Worm (Caenorhabditis elegans) whole organism, L2 larva: ENCODE data around the gene srw-44.

Source experiments
- F13H6.1 ChIP-seq: sonication (generic microtip); optimal IDR thresholded peaks from 2 replicates; lab custom pipeline; 2016; ENCODE audit warnings: missing genetic modification characterization, missing compliant biosample characterization
- R02D3.7 ChIP-seq: fragments of 150-350 bp; optimal IDR thresholded peaks from 2 replicates; lab custom pipeline; 2014; ENCODE audit warnings: missing biosample characterization, missing genetic modification characterization
- ZK546.5 ChIP-seq: sonication (generic microtip); optimal IDR thresholded peaks from 2 replicates; lab custom pipeline; 2017; ENCODE audit warnings: missing biosample characterization, missing genetic modification characterization
- alr-1 ChIP-seq: fragments of 150-350 bp; optimal IDR thresholded peaks from 2 replicates; lab custom pipeline; 2014; ENCODE audit warnings: missing biosample characterization, missing genetic modification characterization
- ama-1 ChIP-seq: fragments of 150-350 bp; optimal IDR thresholded peaks from 2 replicates; lab custom pipeline; 2018; ENCODE audit warnings: inconsistent platforms
- blmp-1 ChIP-seq: sonication (generic microtip); optimal IDR thresholded peaks from 2 replicates; lab custom pipeline; 2017; ENCODE audit warnings: missing genetic modification characterization, mild to moderate bottlenecking, missing compliant biosample characterization, antibody characterized with exemption, moderate library complexity; ENCODE audit not compliant: insufficient read depth
- ceh-16 ChIP-seq: fragments of 150-350 bp; optimal IDR thresholded peaks from 2 replicates; lab custom pipeline; 2014; ENCODE audit warnings: missing biosample characterization, missing genetic modification characterization
- crh-2 ChIP-seq: sonication (generic microtip); optimal IDR thresholded peaks from 2 replicates; lab custom pipeline; 2017; ENCODE audit warnings: missing biosample characterization, missing genetic modification characterization
- dmd-4 ChIP-seq: sonication (generic microtip); optimal IDR thresholded peaks from 2 replicates; lab custom pipeline; 2017; ENCODE audit warnings: missing biosample characterization, missing genetic modification characterization
- egl-27 ChIP-seq: sonication (generic microtip); optimal IDR thresholded peaks from 3 replicates; lab custom pipeline; 2017; ENCODE audit warnings: missing biosample characterization, missing genetic modification reagents, missing genetic modification characterization
- elt-1 ChIP-seq: fragments of 150-350 bp; optimal IDR thresholded peaks from 2 replicates; lab custom pipeline; 2014; ENCODE audit warnings: missing biosample characterization, missing genetic modification characterization
- elt-3 ChIP-seq: sonication (generic microtip); optimal IDR thresholded peaks from 2 replicates; lab custom pipeline; 2017; ENCODE audit warnings: missing biosample characterization, missing genetic modification characterization
- lin-11 ChIP-seq: fragments of 150-350 bp; sonication (generic microtip); optimal IDR thresholded peaks from 2 replicates; lab custom pipeline; 2014; ENCODE audit warnings: missing biosample characterization, missing genetic modification characterization, inconsistent platforms, mixed read lengths
- lin-13 ChIP-seq: fragments of 150-350 bp; optimal IDR thresholded peaks from 2 replicates; lab custom pipeline; 2014; ENCODE audit warnings: missing biosample characterization, missing genetic modification reagents, missing genetic modification characterization
- lin-39 ChIP-seq: fragments of 150-350 bp; optimal IDR thresholded peaks from 2 replicates; lab custom pipeline; 2014; ENCODE audit warnings: missing biosample characterization, missing genetic modification reagents, missing genetic modification characterization
- lsy-2 ChIP-seq, 2 experiments: fragments of 150-350 bp in 1 of 2; sonication (generic microtip) in 1 of 2; optimal IDR thresholded peaks; 2 replicates each; lab custom pipeline; 2014 to 2017; ENCODE audit warnings: missing biosample characterization in 2 of 2, missing genetic modification characterization in 2 of 2
- mbf-1 ChIP-seq: sonication (generic microtip); optimal IDR thresholded peaks from 2 replicates; lab custom pipeline; 2017; ENCODE audit warnings: missing biosample characterization, missing genetic modification characterization
- nhr-10 ChIP-seq: sonication (generic microtip); optimal IDR thresholded peaks from 2 replicates; lab custom pipeline; 2017; ENCODE audit warnings: missing biosample characterization, missing genetic modification characterization
- nhr-11 ChIP-seq: fragments of 150-350 bp; optimal IDR thresholded peaks from 2 replicates; lab custom pipeline; 2014; ENCODE audit warnings: missing biosample characterization, missing genetic modification characterization
- nhr-12 ChIP-seq: fragments of 150-350 bp; optimal IDR thresholded peaks from 2 replicates; lab custom pipeline; 2014; ENCODE audit warnings: missing biosample characterization, missing genetic modification characterization
- nhr-129 ChIP-seq: fragments of 150-350 bp; optimal IDR thresholded peaks from 2 replicates; lab custom pipeline; 2014; ENCODE audit warnings: missing biosample characterization, missing genetic modification characterization
- nhr-21 ChIP-seq: fragments of 150-350 bp; optimal IDR thresholded peaks from 2 replicates; lab custom pipeline; 2014; ENCODE audit warnings: missing biosample characterization, missing genetic modification characterization
- nhr-237 ChIP-seq: fragments of 150-350 bp; optimal IDR thresholded peaks from 2 replicates; lab custom pipeline; 2014; ENCODE audit warnings: missing biosample characterization, missing genetic modification characterization
- nhr-25 ChIP-seq: fragments of 150-350 bp; sonication (generic microtip); optimal IDR thresholded peaks from 3 replicates; lab custom pipeline; 2014; ENCODE audit warnings: missing biosample characterization, missing genetic modification characterization
- nhr-6 ChIP-seq: fragments of 150-350 bp; optimal IDR thresholded peaks from 2 replicates; lab custom pipeline; 2014; ENCODE audit warnings: missing biosample characterization, missing genetic modification characterization
- nhr-77 ChIP-seq: fragments of 150-350 bp; optimal IDR thresholded peaks from 2 replicates; lab custom pipeline; 2014; ENCODE audit warnings: missing biosample characterization, missing genetic modification characterization
- peb-1 ChIP-seq: fragments of 150-350 bp; optimal IDR thresholded peaks from 2 replicates; lab custom pipeline; 2014; ENCODE audit warnings: missing biosample characterization, missing genetic modification characterization
- sem-4 ChIP-seq: fragments of 150-350 bp; optimal IDR thresholded peaks from 2 replicates; lab custom pipeline; 2014; ENCODE audit warnings: missing biosample characterization, missing genetic modification reagents, missing genetic modification characterization
- snpc-4 ChIP-seq: fragments of 150-350 bp; optimal IDR thresholded peaks from 2 replicates; lab custom pipeline; 2014; ENCODE audit warnings: missing biosample characterization, missing genetic modification characterization
- unc-39 ChIP-seq: fragments of 150-350 bp; optimal IDR thresholded peaks from 2 replicates; lab custom pipeline; 2014; ENCODE audit warnings: missing biosample characterization, missing genetic modification characterization
- unc-55 ChIP-seq: fragments of 150-350 bp; sonication (generic microtip); optimal IDR thresholded peaks from 3 replicates; lab custom pipeline; 2014; ENCODE audit warnings: missing biosample characterization, missing genetic modification reagents, missing genetic modification characterization
- unc-62 ChIP-seq: fragments of 150-350 bp; optimal IDR thresholded peaks from 2 replicates; lab custom pipeline; 2014; ENCODE audit warnings: missing biosample characterization, missing genetic modification reagents, missing genetic modification characterization
- zag-1 ChIP-seq: fragments of 150-350 bp; optimal IDR thresholded peaks from 2 replicates; lab custom pipeline; 2014; ENCODE audit warnings: missing biosample characterization, missing genetic modification characterization
- ztf-1 ChIP-seq: fragments of 200-800 bp; sonication (Bioruptor generic); conservative IDR thresholded peaks from 2 replicates; pipeline ENCODE4 v1.3.6; 2022; ENCODE audit warnings: missing genetic modification characterization, missing compliant biosample characterization
- ztf-11 ChIP-seq: sonication (generic microtip); optimal IDR thresholded peaks from 2 replicates; lab custom pipeline; 2017; ENCODE audit warnings: missing biosample characterization, missing genetic modification characterization
- ztf-4 ChIP-seq: fragments of 150-350 bp; optimal IDR thresholded peaks from 2 replicates; lab custom pipeline; 2014; ENCODE audit warnings: missing biosample characterization, missing genetic modification characterization

Gene srw-44

ce11 chrV:16695499-16695898, 15.4 kb downstream of the srw-44 start:
- no peak for TF ChIP-seq ztf-4
- no peak for TF ChIP-seq unc-55 (GFP tag; lab: Kevin White, UChicago)
- no peak for TF ChIP-seq lin-13 (GFP tag; lab: Kevin White, UChicago)
- no peak for TF ChIP-seq nhr-12 (tag; lab: Kevin White, UChicago)
- no peak for TF ChIP-seq blmp-1
- no peak for TF ChIP-seq ztf-11 (tag; lab: Kevin White, UChicago)
- TF ChIP-seq ama-1 (lab: Kevin White, UChicago): no peak
- TF ChIP-seq elt-3 (tag; lab: Kevin White, UChicago): no peak
- no peak for TF ChIP-seq egl-27

ce11 chrV:16697178-16697577, 17.1 kb downstream of the srw-44 start, which contains the start of gene srw-41:
Gene srw-41, plus strand, starts transcription at chrV:16697478.
- no peak for TF ChIP-seq nhr-25
- TF ChIP-seq dmd-4 (tag; lab: Kevin White, UChicago): no peak
- no peak for TF ChIP-seq crh-2 (tag; lab: Kevin White, UChicago)
- no peak for TF ChIP-seq ama-1 (lab: Kevin White, UChicago)
- no peak for TF ChIP-seq nhr-10 (tag; lab: Kevin White, UChicago)
- no peak for TF ChIP-seq sem-4 (tag; lab: Kevin White, UChicago)
- no peak for TF ChIP-seq ZK546.5 (tag; lab: Kevin White, UChicago)
- no peak for TF ChIP-seq nhr-21 (tag; lab: Kevin White, UChicago)
- no peak for TF ChIP-seq lin-39 (tag; lab: Kevin White, UChicago)
- no peak for TF ChIP-seq unc-39 (tag; lab: Kevin White, UChicago)
- TF ChIP-seq unc-55 (GFP tag; lab: Kevin White, UChicago): no peak

ce11 chrV:16699752-16700259, 19.7 kb downstream of the srw-44 start, which contains the start of gene Y70C5C.1:
Gene Y70C5C.1, plus strand, starts transcription at chrV:16700209.
- TF ChIP-seq lin-13 (GFP tag; lab: Kevin White, UChicago) (no peak), ztf-1 (GFP tag; lab: Robert Waterston, UW) (no peak), lin-11 (tag; lab: Kevin White, UChicago) (no peak), unc-55 (GFP tag; lab: Kevin White, UChicago) (no peak), R02D3.7 (tag; lab: Kevin White, UChicago) (no peak), nhr-237 (tag; lab: Kevin White, UChicago) (no peak), nhr-21 (tag; lab: Kevin White, UChicago) (no peak), F13H6.1 (no peak), peb-1 (tag; lab: Kevin White, UChicago) (no peak), ztf-11 (tag; lab: Kevin White, UChicago) (no peak), nhr-6 (no peak), nhr-12 (tag; lab: Kevin White, UChicago) (no peak), nhr-77 (tag; lab: Kevin White, UChicago) (no peak), nhr-11 (no peak), zag-1 (tag; lab: Kevin White, UChicago) (no peak), alr-1 (tag; lab: Kevin White, UChicago) (no peak)

ce11 chrV:16706549-16706948, 26.5 kb downstream of the srw-44 start, which contains the start of gene clec-9:
Gene clec-9, minus strand, starts transcription at chrV:16706649.
- TF ChIP-seq ztf-1 (GFP tag; lab: Robert Waterston, UW): no peak
- no peak for TF ChIP-seq unc-62 (GFP tag; lab: Kevin White, UChicago)
- no peak for TF ChIP-seq sem-4 (tag; lab: Kevin White, UChicago)
- TF ChIP-seq alr-1 (tag; lab: Kevin White, UChicago): no peak
- no peak for TF ChIP-seq R02D3.7 (tag; lab: Kevin White, UChicago)
- no peak for TF ChIP-seq snpc-4 (tag; lab: Kevin White, UChicago)
- no peak for TF ChIP-seq ceh-16 (tag; lab: Kevin White, UChicago)
- no peak for TF ChIP-seq elt-1 (tag; lab: Kevin White, UChicago)
- TF ChIP-seq lin-39 (tag; lab: Kevin White, UChicago): no peak
- TF ChIP-seq nhr-11: no peak
- TF ChIP-seq mbf-1 (tag; lab: Kevin White, UChicago): no peak

ce11 chrV:16713797-16714196, 33.7 kb downstream of the srw-44 start:
- TF ChIP-seq unc-62 (GFP tag; lab: Kevin White, UChicago) (no peak), ceh-16 (tag; lab: Kevin White, UChicago) (no peak), lin-39 (tag; lab: Kevin White, UChicago) (no peak), nhr-129 (tag; lab: Kevin White, UChicago) (no peak), nhr-237 (tag; lab: Kevin White, UChicago) (no peak), snpc-4 (tag; lab: Kevin White, UChicago) (no peak), nhr-77 (tag; lab: Kevin White, UChicago) (no peak), unc-55 (GFP tag; lab: Kevin White, UChicago) (no peak), lin-13 (GFP tag; lab: Kevin White, UChicago) (no peak), lsy-2 (tag; optimal IDR thresholded peaks at IDR 0.05; lab: Kevin White, UChicago) (no peak), crh-2 (tag; lab: Kevin White, UChicago) (no peak), ztf-1 (GFP tag; lab: Robert Waterston, UW) (no peak), nhr-6 (no peak), lin-11 (tag; lab: Kevin White, UChicago) (no peak)
